Worm (Caenorhabditis elegans): ENCODE data around the gene scl-21.

DNA sequence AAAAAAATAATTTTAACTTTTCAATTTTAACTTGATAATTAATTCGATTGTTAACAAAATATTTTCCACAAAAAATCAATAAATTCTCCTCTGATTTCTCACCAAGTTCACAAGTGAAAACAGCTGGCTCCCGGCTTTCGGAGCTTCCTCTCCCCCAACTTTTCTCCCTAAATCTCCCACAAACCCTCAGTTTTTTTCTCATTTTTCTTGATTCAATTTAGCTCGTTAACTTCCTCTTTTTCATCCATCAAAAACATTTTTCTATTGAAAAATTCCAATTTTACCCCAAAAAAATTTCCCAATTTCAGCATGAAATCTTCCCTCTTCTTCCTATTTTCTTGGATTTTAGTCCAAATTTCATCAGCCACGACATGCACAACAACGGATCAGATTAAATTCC lies 25.1 kb downstream of the scl-21 start, which contains the start of gene Y43F8B.11:
- TF ChIP-seq ceh-82 (tag; optimal IDR thresholded peaks at IDR 0.05) (no peak), jun-1 (tag; optimal IDR thresholded peaks at IDR 0.05) (no peak), nhr-28 (tag; optimal IDR thresholded peaks at IDR 0.05) (no peak), egl-27 (tag; optimal IDR thresholded peaks at IDR 0.05) (no peak), pqm-1 (tag; optimal IDR thresholded peaks at IDR 0.05) (no peak), nhr-23 (tag; optimal IDR thresholded peaks at IDR 0.05) (no peak), mdl-1 (tag; optimal IDR thresholded peaks at IDR 0.05) (no peak), pha-4 (tag; optimal IDR thresholded peaks at IDR 0.05) (no peak), fkh-10 (GFP tag; optimal IDR thresholded peaks at IDR 0.05) (no peak), nfya-1 (tag; optimal IDR thresholded peaks at IDR 0.05; ENCODE audit: insufficient read depth) (no peak)

Data from whole organism, L3 larva.